Fruit fly (Drosophila melanogaster): ENCODE data around the gene mtm.

The mtm gene

dm6 chr2L:6080329-6080728 lies 43.5 kb upstream of the mtm start:
- TF ChIP-seq sd (tag; optimal IDR thresholded peaks at IDR 0.05) (peak; percentile 37), GATAe (GFP tag; conservative IDR thresholded peaks at IDR 0.05) (0 out of 2 replicates have a peak, but pooled peaks have one; percentile 42), CG6175 (GFP tag; IDR thresholded peaks at IDR 0.05) (0 out of 3 replicates have a peak, but pooled peaks have one; percentile 14), lab (GFP tag; optimal IDR thresholded peaks at IDR 0.05) (peak; percentile 59), chn (GFP tag; optimal IDR thresholded peaks at IDR 0.05) (no peak), CG2678 (tag; optimal IDR thresholded peaks at IDR 0.05) (peak; percentile 5), crol (GFP tag; IDR thresholded peaks at IDR 0.05) (0 out of 2 replicates have a peak, but pooled peaks have one; percentile 9), mirr (GFP tag; optimal IDR thresholded peaks at IDR 0.05) (peak; percentile 6), Pdp1 (GFP tag; optimal IDR thresholded peaks at IDR 0.05) (peak in 1 of 2 experiments; percentile 31), HHEX (GFP tag; optimal IDR thresholded peaks at IDR 0.05) (peak; percentile 28), CG10462 (GFP tag; optimal IDR thresholded peaks at IDR 0.05) (no peak), cwo (GFP tag; optimal IDR thresholded peaks at IDR 0.05) (peak; percentile 18), Meics (GFP tag; optimal IDR thresholded peaks at IDR 0.05) (peak; percentile 18), CG8359 (GFP tag; optimal IDR thresholded peaks at IDR 0.05; ENCODE audit: borderline replicate concordance) (no peak), CG15514 (GFP tag; optimal IDR thresholded peaks at IDR 0.05) (peak; percentile 23), caup (GFP tag; optimal IDR thresholded peaks at IDR 0.05; ENCODE audit: severe bottlenecking) (peak; percentile 41), CG8290 (GFP tag; optimal IDR thresholded peaks at IDR 0.05) (no peak), CG8290 (tag; optimal IDR thresholded peaks at IDR 0.05) (peak in 1 of 2 experiments; percentile 38), sug (tag; optimal IDR thresholded peaks at IDR 0.05) (peak; percentile 61), Drgx (GFP tag; IDR thresholded peaks at IDR 0.05) (peak; percentile 28; the same call in 1 of the 2 replicates), schlank (tag; optimal IDR thresholded peaks at IDR 0.05) (peak; percentile 5), Med (GFP tag) (peak; percentile 79), CG43689 (GFP tag; IDR thresholded peaks at IDR 0.05) (no peak), CG18599 (GFP tag; optimal IDR thresholded peaks at IDR 0.05) (peak; percentile 16), CG12769 (tag; optimal IDR thresholded peaks at IDR 0.05) (peak; percentile 59), Antp (GFP tag; optimal IDR thresholded peaks at IDR 0.05) (no peak)

dm6 chr2L:6078757-6079351 lies 42.0 kb upstream of the mtm start:
- no peak for TF ChIP-seq CG2202 (tag; optimal IDR thresholded peaks at IDR 0.05)
- TF ChIP-seq CG10979 (tag; optimal IDR thresholded peaks at IDR 0.05) = peak; percentile 31
- TF ChIP-seq CG3065 (GFP tag; optimal IDR thresholded peaks at IDR 0.05) = no peak
- no peak for TF ChIP-seq h (optimal IDR thresholded peaks at IDR 0.05)
- TF ChIP-seq aop (GFP tag; IDR thresholded peaks at IDR 0.05) = peak; percentile 86
- no peak for TF ChIP-seq Hmx (GFP tag; optimal IDR thresholded peaks at IDR 0.05)
- TF ChIP-seq ham (GFP tag; IDR thresholded peaks at IDR 0.05) = no peak
- TF ChIP-seq ATbp (GFP tag; optimal IDR thresholded peaks at IDR 0.05) = no peak
- TF ChIP-seq gcm2 (GFP tag; optimal IDR thresholded peaks at IDR 0.05) = peak; percentile 25
- peak; percentile 82 for TF ChIP-seq cg (GFP tag; optimal IDR thresholded peaks at IDR 0.05)
- TF ChIP-seq CG34224 (GFP tag; IDR thresholded peaks at IDR 0.05; ENCODE audit: partially characterized antibody) = no peak
- TF ChIP-seq sisA (GFP tag; IDR thresholded peaks at IDR 0.05) = no peak
- no peak for TF ChIP-seq CG30403 (GFP tag; optimal IDR thresholded peaks at IDR 0.05)
- TF ChIP-seq CG18619 (GFP tag; optimal IDR thresholded peaks at IDR 0.05) = no peak
- TF ChIP-seq cwo (GFP tag; optimal IDR thresholded peaks at IDR 0.05) = peak; percentile 98
- no peak for TF ChIP-seq CG9727 (GFP tag; optimal IDR thresholded peaks at IDR 0.05)
- peak; percentile 46 for TF ChIP-seq kah (GFP tag; optimal IDR thresholded peaks at IDR 0.05)
- TF ChIP-seq grn (GFP tag; optimal IDR thresholded peaks at IDR 0.05) = no peak
- TF ChIP-seq CG12391 (tag; optimal IDR thresholded peaks at IDR 0.05) = no peak
- TF ChIP-seq Nf-YB (GFP tag; optimal IDR thresholded peaks at IDR 0.05) = peak; percentile 31
- TF ChIP-seq CG31388 (GFP tag; optimal IDR thresholded peaks at IDR 0.05) = no peak
- no peak for TF ChIP-seq bigmax (GFP tag; optimal IDR thresholded peaks at IDR 0.05)
- no peak for TF ChIP-seq Nf-YA (GFP tag; IDR thresholded peaks at IDR 0.05)
- no peak for TF ChIP-seq Hand (GFP tag; optimal IDR thresholded peaks at IDR 0.05)
- TF ChIP-seq esg (GFP tag; conservative IDR thresholded peaks at IDR 0.05) = no peak

Data from whole organism, embryonic.